Fruit fly (Drosophila melanogaster): Measurements from ENCODE around the gene SF1.

The SF1 gene

dm6 chr3R:17534325-17535105, 5.7 kb upstream of the SF1 start, which contains the start of the genes CG5823 and P5cr-2 (continued):
- TF ChIP-seq Fer3 (tag; optimal IDR thresholded peaks at IDR 0.05) (no peak), Adf1 (GFP tag; IDR thresholded peaks at IDR 0.05) (0 out of 2 replicates have a peak, but pooled peaks have one; percentile 11), Rfx (GFP tag; IDR thresholded peaks at IDR 0.05) (peak; percentile 58), Pdp1 (GFP tag; optimal IDR thresholded peaks at IDR 0.05) (peak; percentile 0 to 50), BtbVII (GFP tag; optimal IDR thresholded peaks at IDR 0.05) (no peak), HLH3B (GFP tag; IDR thresholded peaks at IDR 0.05) (peak; percentile 23; the same call in 1 of the 2 replicates), CG15269 (tag; optimal IDR thresholded peaks at IDR 0.05) (no peak), CG32532 (GFP tag; IDR thresholded peaks at IDR 0.05) (peak; percentile 31; the same call in 1 of the 2 replicates), CG4424 (GFP tag; optimal IDR thresholded peaks at IDR 0.05) (no peak), emc (GFP tag; optimal IDR thresholded peaks at IDR 0.05) (no peak), CG10565 (GFP tag; optimal IDR thresholded peaks at IDR 0.05) (no peak), pzg (GFP tag; optimal IDR thresholded peaks at IDR 0.05) (peak; percentile 87), nmo (GFP tag; optimal IDR thresholded peaks at IDR 0.05) (peak; percentile 59), CG8924 (tag; optimal IDR thresholded peaks at IDR 0.05) (no peak), CG11398 (GFP tag; optimal IDR thresholded peaks at IDR 0.05) (peak; percentile 79), ap (GFP tag; IDR thresholded peaks at IDR 0.05) (no peak; the same call in 1 of the 2 replicates), Hmx (GFP tag; optimal IDR thresholded peaks at IDR 0.05) (no peak), ERR (GFP tag; optimal IDR thresholded peaks at IDR 0.05) (no peak), CG9215 (GFP tag; IDR thresholded peaks at IDR 0.05) (peak; percentile 26; the same call in 1 of the 2 replicates), CG7987 (GFP tag; optimal IDR thresholded peaks at IDR 0.05) (peak; percentile 80), CG16813 (GFP tag; IDR thresholded peaks at IDR 0.05; ENCODE audit: partially characterized antibody) (peak; percentile 36; the same call in 1 of the 3 replicates), Hsf (GFP tag; optimal IDR thresholded peaks at IDR 0.05) (peak; percentile 68), dmrt11E (tag; optimal IDR thresholded peaks at IDR 0.05) (peak; percentile 39), hbn (GFP tag; IDR thresholded peaks at IDR 0.05; ENCODE audit: partially characterized antibody) (no peak), Usf (GFP tag; optimal IDR thresholded peaks at IDR 0.05) (peak; percentile 20), sc (optimal IDR thresholded peaks at IDR 0.05) (no peak), sc (GFP tag; optimal IDR thresholded peaks at IDR 0.05) (peak; percentile 77), rib (GFP tag; IDR thresholded peaks at IDR 0.05) (no peak), CG17612 (GFP tag; IDR thresholded peaks at IDR 0.05) (no peak), jumu (GFP tag; optimal IDR thresholded peaks at IDR 0.05) (no peak), Nf-YA (GFP tag; IDR thresholded peaks at IDR 0.05) (no peak), CG2199 (GFP tag; IDR thresholded peaks at IDR 0.05) (peak; percentile 68; the same call in 2 of the 3 replicates), tup (GFP tag; optimal IDR thresholded peaks at IDR 0.05) (peak; percentile 52), dysf (GFP tag; IDR thresholded peaks at IDR 0.05) (no peak), MESR4 (GFP tag; optimal IDR thresholded peaks at IDR 0.05) (peak; percentile 98), bowl (GFP tag; IDR thresholded peaks at IDR 0.05) (peak; percentile 32; the same call in 1 of the 2 replicates), Ssrp (tag; optimal IDR thresholded peaks at IDR 0.05) (no peak), Sox102F (GFP tag; optimal IDR thresholded peaks at IDR 0.05) (peak; percentile 43), Optix (GFP tag; IDR thresholded peaks at IDR 0.05) (no peak), CG18476 (GFP tag; optimal IDR thresholded peaks at IDR 0.05) (no peak), eve (GFP tag; optimal IDR thresholded peaks at IDR 0.05) (no peak), CG6683 (GFP tag; optimal IDR thresholded peaks at IDR 0.05) (no peak), Bdp1 (GFP tag; optimal IDR thresholded peaks at IDR 0.05) (peak; percentile 17), CG30403 (GFP tag; optimal IDR thresholded peaks at IDR 0.05) (peak; percentile 6), CG11093 (GFP tag; IDR thresholded peaks at IDR 0.05) (no peak), ase (GFP tag; IDR thresholded peaks at IDR 0.05) (no peak), psq (GFP tag; optimal IDR thresholded peaks at IDR 0.05) (peak; percentile 9), CG2875 (GFP tag; optimal IDR thresholded peaks at IDR 0.05) (peak; percentile 42), Oli (tag; optimal IDR thresholded peaks at IDR 0.05) (no peak), ttk (GFP tag; IDR thresholded peaks at IDR 0.05) (no peak)
